Fruit fly (Drosophila melanogaster): ENCODE data around the gene CG7457.
A peak's percentile ranks its signal among the peaks of the same experiment; 100 is the strongest.

The CG7457 gene

DNA sequence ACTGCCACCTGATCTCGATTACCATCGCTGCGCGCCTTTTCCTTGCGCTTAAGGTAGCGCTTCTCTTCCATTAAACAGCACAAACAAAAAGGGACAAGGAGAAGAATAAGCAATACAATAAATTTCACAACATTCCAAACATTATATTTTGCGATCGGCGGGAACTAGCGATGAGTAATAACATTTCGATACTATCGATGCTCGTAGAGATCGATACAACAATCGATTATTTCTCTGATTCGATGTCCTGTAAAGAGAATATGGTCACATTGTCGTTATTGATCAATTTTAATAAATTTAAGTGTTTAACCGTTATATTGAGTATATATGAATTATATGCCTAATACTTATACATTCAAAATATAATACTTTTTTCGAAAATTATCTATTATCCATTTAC lies at the start of gene CG7457:
Gene CG7457 (minus strand): TSS at position 189 of the 400 bp plus-strand sequence.
- no peak for TF ChIP-seq CG17801 (GFP tag; optimal IDR thresholded peaks at IDR 0.05; ENCODE audit: partially characterized antibody)

DNA sequence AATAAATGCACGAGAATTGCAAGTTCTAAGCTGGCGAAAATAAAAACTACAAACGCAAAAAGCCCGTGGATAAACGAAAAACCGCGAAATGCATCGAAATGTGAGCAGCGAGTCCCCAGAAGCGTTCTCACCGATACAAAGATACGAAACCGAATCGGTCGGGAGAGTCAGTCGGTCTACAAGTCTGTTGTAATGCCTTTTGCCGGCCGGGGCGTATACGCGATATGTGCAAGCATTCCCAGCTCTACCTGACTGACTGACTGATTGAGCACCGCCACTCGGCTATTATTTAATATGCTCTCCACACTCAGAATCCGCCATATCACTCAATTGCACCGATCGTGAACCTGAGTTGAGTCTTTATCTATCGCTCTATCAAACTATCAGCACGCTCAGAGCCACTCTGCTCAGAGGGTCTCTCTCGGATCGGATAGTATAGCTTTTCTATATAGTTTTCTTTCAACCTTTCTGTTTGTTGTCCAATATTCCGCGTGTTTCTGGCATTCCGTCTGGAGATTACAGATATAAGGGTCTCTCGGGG lies 49.2 kb upstream of the CG7457 start, which contains the start of gene Clk:
Gene Clk (minus strand): TSS at position 239 of the 541 bp plus-strand sequence.
- no peak for TF ChIP-seq CG17801 (GFP tag; optimal IDR thresholded peaks at IDR 0.05; ENCODE audit: partially characterized antibody)

DNA sequence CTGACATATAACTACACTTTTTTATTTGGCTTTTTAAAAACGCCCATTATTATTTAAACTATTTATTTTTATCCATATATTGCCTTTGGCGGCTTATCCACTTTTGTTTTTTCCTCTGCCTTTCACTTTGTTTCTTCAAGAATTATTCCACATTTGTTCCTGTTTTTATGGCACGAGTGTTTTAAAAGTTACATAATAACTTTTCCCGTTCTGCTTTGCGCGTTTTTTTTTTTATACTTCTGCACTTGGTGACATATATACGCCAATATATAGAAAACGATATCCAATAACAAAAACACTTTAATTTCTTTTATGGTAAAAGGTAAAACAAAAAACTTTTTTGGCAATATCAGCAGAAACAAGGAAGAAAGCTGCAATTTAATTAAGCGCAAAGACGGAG lies 48.4 kb upstream of the CG7457 start:
- TF ChIP-seq CG17801 (GFP tag; optimal IDR thresholded peaks at IDR 0.05; ENCODE audit: partially characterized antibody) = no peak

DNA sequence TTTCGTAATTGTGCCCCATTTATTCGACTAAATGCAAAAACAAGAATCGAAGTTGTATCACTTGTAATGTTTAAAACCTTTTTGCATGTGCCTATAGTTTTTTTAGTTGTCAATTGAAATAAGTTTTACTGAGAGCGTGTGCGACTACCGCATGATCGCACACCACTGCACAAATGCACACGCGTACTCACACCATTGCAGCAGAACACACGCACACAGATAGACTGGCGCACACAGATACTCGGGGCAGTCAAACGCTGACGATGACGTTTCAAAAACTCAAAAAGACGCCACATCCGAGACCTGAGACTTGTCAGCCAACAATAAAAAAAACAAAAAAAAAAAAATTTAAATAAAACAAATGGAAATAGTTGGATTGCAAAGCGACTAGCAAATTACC lies 47.3 kb upstream of the CG7457 start:
- peak; percentile 36 for TF ChIP-seq CG17801 (GFP tag; optimal IDR thresholded peaks at IDR 0.05; ENCODE audit: partially characterized antibody)

DNA sequence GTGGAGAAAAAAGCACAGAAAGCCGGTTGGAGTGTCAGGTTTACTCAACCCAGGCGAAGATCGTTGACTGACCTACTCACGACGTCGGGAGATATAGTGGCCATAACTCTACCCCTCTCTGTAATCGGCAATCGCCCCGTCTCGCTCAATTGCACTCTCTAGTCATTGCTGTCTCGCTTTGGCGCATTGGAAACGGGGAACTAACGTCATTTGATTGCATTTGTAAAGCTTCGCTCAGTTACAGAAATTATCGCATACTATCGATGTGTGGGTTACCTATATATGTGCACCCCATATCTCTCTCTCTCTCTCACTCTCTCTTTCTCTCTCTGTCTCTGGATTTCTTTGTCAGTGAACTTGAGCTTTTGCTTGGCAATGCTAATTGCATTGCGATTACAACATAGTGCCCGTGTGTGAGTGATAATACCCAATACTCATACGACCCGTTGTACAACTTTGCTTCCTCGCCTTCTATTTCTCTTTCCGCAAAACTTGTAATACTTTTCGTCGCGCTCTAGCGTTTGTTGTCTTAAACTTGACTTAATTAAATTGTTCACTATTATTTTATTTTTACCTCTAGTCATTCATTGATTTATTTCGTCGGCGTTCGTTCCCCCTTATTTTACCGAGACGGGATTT lies 46.0 kb upstream of the CG7457 start:
- peak; percentile 10 for TF ChIP-seq CG17801 (GFP tag; optimal IDR thresholded peaks at IDR 0.05; ENCODE audit: partially characterized antibody)

DNA sequence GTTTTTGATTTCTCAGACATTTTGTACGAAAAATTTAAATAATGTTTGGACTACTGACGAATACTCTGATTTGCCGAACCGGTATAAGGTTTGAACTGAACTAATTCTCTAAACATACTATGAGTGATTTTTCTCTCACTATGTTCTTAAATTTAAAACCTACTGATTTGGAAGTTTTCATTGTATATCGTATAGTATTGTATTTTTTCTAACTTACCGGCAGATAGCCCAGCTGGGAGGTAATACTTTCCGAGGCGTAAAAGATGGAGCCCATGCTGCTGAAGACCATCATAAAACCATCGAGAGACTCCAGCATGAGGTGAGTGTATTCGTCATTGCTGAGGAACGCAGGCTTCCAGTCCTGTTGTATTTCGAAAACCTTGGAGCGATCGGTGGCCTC lies 42.0 kb upstream of the CG7457 start, which contains the start of gene CG32371:
Gene CG32371 (minus strand): TSS at position 101 of the 400 bp plus-strand sequence.
- TF ChIP-seq CG17801 (GFP tag; optimal IDR thresholded peaks at IDR 0.05; ENCODE audit: partially characterized antibody) = no peak

DNA sequence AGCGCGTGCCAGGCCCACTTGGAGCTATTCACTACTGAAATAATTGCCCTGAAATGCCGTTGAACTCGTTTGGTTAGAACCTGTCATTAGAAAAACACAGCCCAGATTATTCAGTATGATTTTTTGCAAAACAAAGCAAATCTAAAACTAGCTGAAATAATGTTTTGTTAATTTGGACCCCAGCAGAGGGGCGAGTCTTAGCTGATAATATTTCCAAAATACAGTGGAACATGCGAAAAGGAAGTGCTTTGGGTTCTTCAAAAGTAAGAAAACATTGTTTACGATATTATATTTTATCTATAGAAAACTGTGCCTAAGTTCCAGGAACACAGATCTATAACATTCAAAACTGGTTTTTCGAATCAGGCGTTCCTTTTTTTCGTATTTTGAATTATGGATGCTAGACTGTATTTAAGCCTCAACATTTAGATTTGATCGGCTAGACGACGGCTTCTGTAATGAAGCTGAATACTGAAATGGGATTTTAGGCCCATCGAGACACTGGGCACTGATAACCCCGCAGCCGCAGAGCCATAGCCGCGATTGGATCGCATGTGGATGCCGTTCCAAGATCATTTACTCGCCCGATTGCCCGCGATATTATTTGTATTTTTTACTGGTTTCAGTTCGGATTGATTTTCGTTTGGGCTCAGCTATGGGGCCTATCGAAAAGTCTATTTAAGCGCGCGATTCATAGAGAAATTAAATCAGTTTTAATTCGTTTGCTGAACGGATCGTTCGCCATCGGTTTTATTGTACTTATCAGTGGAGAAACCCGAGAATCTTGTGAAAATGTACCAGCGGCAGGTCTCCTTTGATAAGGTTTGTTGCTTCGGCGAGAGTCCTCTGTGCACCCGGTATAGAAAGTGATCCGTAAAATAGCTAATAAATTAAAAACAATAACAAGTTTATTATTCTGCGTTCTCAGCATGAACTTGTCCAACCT lies 33.8 kb upstream of the CG7457 start, which contains the start of gene Hn:
Gene Hn (plus strand): TSS at position 619 of the 946 bp plus-strand sequence.
- no peak for TF ChIP-seq CG17801 (GFP tag; optimal IDR thresholded peaks at IDR 0.05; ENCODE audit: partially characterized antibody)

DNA sequence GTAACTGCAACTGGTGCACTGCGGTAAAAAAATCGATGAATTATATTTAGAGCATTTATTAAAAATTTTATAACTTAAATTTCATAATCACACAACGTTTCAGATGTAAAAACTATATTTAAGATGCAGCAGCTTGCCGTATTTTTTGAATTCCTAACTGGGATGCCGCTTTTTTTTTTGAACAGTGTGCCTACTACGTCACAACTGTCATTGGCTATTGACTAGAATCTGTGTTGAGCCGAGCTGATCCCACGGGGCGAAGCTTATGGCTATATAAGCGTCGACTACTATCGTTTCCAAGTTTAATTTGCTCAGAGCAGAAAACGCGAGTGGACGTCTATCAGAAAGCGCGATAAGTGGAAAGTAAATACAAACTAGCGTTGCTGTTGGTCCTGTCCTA lies 27.8 kb upstream of the CG7457 start, which contains the start of gene CG7409:
Gene CG7409 (plus strand): TSS at position 301 of the 400 bp plus-strand sequence.
- TF ChIP-seq CG17801 (GFP tag; optimal IDR thresholded peaks at IDR 0.05; ENCODE audit: partially characterized antibody) = no peak

DNA sequence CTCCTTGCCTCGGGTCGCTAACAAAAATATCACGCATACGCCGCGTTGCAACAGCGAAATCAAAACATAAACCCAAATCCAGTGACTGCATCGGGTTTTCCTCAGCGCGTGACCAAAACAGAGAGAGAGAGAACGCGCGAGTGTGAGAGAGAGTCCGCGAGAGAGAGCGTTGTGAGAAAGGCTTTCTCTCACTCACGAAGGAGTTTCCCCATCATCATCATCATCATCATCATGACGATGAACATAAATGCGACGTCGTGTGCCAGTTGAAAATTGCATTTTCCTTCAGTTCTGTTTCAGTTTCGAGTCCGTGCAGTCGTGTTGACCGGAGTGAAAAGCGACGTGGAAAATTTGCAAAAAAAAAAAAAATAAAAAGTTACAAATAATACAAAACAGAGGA lies 20.8 kb upstream of the CG7457 start, which contains the start of gene CG13685:
Gene CG13685 (plus strand): TSS at position 301 of the 400 bp plus-strand sequence.
- TF ChIP-seq CG17801 (GFP tag; optimal IDR thresholded peaks at IDR 0.05; ENCODE audit: partially characterized antibody) = no peak

DNA sequence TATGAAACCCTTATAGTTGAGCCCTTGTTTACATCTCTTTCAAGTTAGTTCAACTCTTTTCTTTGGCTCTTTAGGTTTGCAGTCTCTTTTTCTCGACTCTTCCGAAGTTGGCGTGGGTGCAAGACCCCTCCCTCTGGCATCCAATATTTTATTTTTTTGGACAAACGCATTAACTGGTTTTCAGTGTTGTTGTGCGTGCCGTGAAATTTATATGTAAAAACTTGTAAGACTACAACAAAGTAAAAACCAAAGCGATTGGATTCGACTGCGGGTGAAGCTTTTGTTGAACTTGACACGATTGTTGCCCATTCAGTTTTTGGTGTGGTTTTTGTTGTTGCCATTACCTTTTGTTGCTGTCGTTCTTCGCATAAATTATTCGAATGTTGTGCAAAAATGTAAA lies 17.5 kb upstream of the CG7457 start:
- no peak for TF ChIP-seq CG17801 (GFP tag; optimal IDR thresholded peaks at IDR 0.05; ENCODE audit: partially characterized antibody)

DNA sequence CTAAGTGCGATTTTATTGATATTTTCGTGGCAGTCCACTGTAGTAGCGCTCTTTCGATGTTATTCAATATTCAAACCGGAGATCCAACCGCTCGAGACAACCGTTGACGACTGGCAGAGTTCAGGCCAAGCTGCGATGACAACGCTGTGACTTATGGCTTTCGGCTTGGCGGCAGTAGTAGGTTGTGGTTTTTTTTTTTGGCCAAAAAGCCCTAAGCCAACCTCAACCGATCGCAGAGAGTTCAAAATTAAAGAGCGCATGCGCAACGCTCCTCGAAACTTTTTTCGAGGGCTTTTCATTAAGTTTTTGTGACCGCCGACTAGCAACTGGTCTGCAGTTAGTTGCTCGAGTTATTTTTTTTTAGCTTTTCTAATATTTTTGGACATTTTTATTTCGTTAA lies 16.7 kb upstream of the CG7457 start, which contains the start of gene Snmp2:
Gene Snmp2 (minus strand): TSS at position 101 of the 400 bp plus-strand sequence.
- no peak for TF ChIP-seq CG17801 (GFP tag; optimal IDR thresholded peaks at IDR 0.05; ENCODE audit: partially characterized antibody)

DNA sequence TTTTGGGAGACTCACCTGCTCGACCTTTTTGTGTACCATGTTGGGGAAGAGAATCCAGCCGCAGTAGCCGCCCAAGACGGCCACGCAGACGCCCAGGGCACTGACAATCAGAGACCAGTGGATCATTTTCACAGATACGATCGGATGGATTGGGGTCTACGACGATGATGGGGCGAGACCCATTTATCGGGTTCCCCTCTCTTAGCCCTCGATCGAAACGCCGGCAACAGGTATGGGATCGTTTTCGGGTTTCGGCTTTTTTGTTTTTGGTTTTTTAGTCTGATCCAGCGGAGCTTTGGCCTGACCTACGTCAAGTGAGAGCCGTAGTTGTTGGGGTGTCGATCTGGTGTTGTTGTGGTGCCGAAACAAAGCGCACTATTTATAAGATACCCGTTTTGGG lies 15.7 kb upstream of the CG7457 start:
- TF ChIP-seq CG17801 (GFP tag; optimal IDR thresholded peaks at IDR 0.05; ENCODE audit: partially characterized antibody) = no peak

DNA sequence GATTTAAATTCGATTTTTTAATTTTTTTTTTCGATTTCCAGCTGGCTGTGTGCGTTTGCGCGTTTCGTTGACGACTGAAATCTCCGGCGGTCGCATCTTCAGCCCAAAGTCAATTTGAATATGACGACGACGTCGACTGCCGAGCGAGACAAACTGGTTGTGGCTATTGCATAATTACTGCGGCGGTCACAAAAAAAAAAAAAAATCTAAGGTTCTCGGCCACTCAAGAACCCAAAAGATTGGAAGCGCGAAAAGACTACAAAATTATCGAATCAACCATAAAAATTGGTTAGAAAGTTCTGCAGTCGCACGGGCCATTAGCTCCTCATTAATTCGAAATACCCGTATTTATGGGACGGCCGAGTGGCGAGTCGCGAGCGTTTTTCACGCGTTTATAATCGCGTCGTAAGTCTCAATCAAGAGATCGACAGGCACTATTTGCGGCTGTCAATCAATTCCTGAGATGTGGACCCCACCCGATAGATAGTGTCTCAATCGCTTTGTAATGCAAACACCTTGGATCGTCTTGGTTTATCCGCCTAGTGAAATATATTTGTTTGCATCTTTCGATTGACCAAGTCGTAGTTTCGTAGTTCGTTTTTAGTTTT lies 6.0 kb upstream of the CG7457 start, which contains the start of gene CG8492:
Gene CG8492 (minus strand): TSS at position 51 of the 608 bp plus-strand sequence.
- TF ChIP-seq CG17801 (GFP tag; optimal IDR thresholded peaks at IDR 0.05; ENCODE audit: partially characterized antibody) = no peak

DNA sequence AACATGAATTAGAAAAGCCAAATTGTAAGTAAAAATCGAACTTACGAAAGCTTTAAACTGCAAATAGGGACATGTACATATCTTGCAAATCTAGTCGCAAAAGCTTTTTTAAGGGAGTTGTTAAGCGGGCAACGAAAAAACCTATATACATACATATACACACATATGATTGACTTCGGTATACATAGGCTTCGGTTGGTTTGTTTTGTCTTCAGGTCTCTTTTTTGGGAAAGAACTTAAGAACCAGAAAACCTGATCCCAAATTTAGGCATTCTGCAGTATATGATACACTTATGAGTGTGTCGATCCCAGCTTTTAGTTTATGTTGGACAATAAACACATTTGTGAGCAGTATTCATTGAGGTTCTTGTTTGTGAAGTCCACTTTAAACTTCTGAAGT lies 417 bp upstream of the CG7457 start:
- TF ChIP-seq CG17801 (GFP tag; optimal IDR thresholded peaks at IDR 0.05; ENCODE audit: partially characterized antibody) = no peak

DNA sequence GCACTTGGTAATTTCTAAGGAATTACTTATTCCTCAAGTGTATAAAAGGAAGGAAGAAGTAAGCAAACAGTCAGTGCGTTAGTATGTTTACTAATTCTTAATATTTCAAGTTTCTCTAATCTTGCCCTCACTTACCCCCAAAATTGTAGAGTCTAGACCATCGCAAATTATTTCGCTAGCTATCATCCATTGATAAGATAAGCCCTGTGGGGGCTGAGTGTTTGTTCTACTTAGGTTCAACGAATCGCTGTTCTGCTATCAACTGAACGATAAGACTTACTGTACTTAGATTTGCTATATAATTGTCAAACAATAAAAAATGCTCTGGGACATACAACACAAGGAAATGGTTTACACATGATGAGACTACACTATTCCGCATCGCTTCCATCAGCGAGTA lies 4.7 kb downstream of the CG7457 start:
- TF ChIP-seq CG17801 (GFP tag; optimal IDR thresholded peaks at IDR 0.05; ENCODE audit: partially characterized antibody) = no peak

Data from ovary, adult (tissue).